Fruit fly (Drosophila melanogaster) Kc167 (cell line): ENCODE results near the gene Ccn.

Experiments
- Myc ChIP-seq: fragments of >200 bp; optimal IDR thresholded peaks from 2 replicates; lab custom pipeline; 2017; ENCODE audit warnings: missing external identifiers
- Sin3A ChIP-seq: fragments of >200 bp; optimal IDR thresholded peaks from 2 replicates; lab custom pipeline; 2018; ENCODE audit warnings: missing external identifiers
- h ChIP-seq: fragments of >200 bp; optimal IDR thresholded peaks from 3 replicates; lab custom pipeline; 2018; ENCODE audit warnings: missing external identifiers
- insv ChIP-seq: fragments of >200 bp; optimal IDR thresholded peaks from 3 replicates; lab custom pipeline; 2018; ENCODE audit warnings: missing external identifiers
- psq ChIP-seq: fragments of >200 bp; optimal IDR thresholded peaks from 2 replicates; lab custom pipeline; 2017; ENCODE audit warnings: missing external identifiers
- ttk ChIP-seq: sonication (Bioruptor generic); optimal IDR thresholded peaks from 2 replicates; lab custom pipeline; 2017; ENCODE audit warnings: missing external identifiers

The Ccn gene

dm6 chr3L:17763987-17764386 is 74.2 kb downstream of the Ccn start, which contains the start of the genes Adgf-A and Adgf-A2:
TSS of gene Adgf-A (minus strand) at chr3L:17764158.
TSS of gene Adgf-A2 (minus strand) at chr3L:17764158.
- TF ChIP-seq insv = no peak
- TF ChIP-seq h (lab: Kevin White, UChicago) = no peak
- TF ChIP-seq psq (lab: Kevin White, UChicago) = no peak
- TF ChIP-seq Myc (lab: Kevin White, UChicago) = no peak
- no peak for TF ChIP-seq Sin3A (lab: Kevin White, UChicago)
- no peak for TF ChIP-seq ttk (lab: Kevin White, UChicago)

dm6 chr3L:17791067-17791466 is 101.3 kb downstream of the Ccn start:
- TF ChIP-seq insv = no peak
- TF ChIP-seq h (lab: Kevin White, UChicago) = no peak
- TF ChIP-seq ttk (lab: Kevin White, UChicago) = no peak
- no peak for TF ChIP-seq Myc (lab: Kevin White, UChicago)
- TF ChIP-seq Sin3A (lab: Kevin White, UChicago) = no peak
- TF ChIP-seq psq (lab: Kevin White, UChicago) = no peak

- TF ChIP-seq psq (lab: Kevin White, UChicago) (no peak), Myc (lab: Kevin White, UChicago) (no peak), insv (no peak), Sin3A (lab: Kevin White, UChicago) (no peak), h (lab: Kevin White, UChicago) (no peak), ttk (lab: Kevin White, UChicago) (no peak)
These were observed 101.5 kb downstream of the Ccn start, which contains the start of gene CG42815 for dm6 chr3L:17791467-17791494. TSS of gene CG42815 (minus strand) at chr3L:17791486.

dm6 chr3L:17791495-17791894 is 101.7 kb downstream of the Ccn start:
- TF ChIP-seq insv (no peak), psq (lab: Kevin White, UChicago) (no peak), h (lab: Kevin White, UChicago) (no peak), ttk (lab: Kevin White, UChicago) (no peak), Myc (lab: Kevin White, UChicago) (no peak), Sin3A (lab: Kevin White, UChicago) (no peak)

dm6 chr3L:17797494-17797893 is 107.7 kb downstream of the Ccn start, which contains the start of gene CG42816:
TSS of gene CG42816 (minus strand) at chr3L:17797594.
- no peak for TF ChIP-seq ttk (lab: Kevin White, UChicago)
